Fruit fly (Drosophila melanogaster) S2 (cell line): ENCODE results near the gene CG32459.

Experiments
- CG8478 ChIP-seq: fragments of >200 bp; optimal IDR thresholded peaks from 2 replicates; lab custom pipeline; 2018
- CTCF ChIP-seq, 2 experiments: fragments of >200 bp; optimal IDR thresholded peaks; 2 replicates each; lab custom pipeline; 2018

Gene CG32459

DNA sequence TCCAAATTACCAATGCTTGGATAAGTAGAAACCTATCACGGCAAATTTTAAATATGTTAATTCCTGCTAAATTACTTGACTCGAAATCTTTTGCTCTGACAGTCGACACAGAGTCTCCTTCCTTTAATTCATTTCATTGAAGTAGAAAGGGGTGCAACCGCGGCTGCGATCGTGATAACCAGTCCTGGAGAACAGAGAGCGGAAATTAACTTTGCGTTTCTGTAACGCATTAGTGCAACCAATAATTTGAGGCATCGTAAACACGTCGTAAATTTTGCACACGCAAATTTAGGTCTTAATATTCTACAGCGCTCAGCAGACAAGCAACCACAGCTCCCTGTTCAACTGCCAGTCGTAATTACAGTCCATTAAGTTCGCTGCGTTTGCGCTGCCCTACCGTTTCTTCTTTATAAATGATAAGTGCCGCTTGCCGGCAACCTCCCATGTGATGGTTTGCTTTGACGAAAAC lies at the start of gene CG32459:
CG32459 (minus strand) TSS at position 51 of the 469 bp plus-strand sequence.
- TF ChIP-seq CG8478 (lab: Kevin White, UChicago) = no peak
- no peak for TF ChIP-seq CTCF (optimal IDR thresholded peaks at IDR 0.05; lab: Kevin White, UChicago)

DNA sequence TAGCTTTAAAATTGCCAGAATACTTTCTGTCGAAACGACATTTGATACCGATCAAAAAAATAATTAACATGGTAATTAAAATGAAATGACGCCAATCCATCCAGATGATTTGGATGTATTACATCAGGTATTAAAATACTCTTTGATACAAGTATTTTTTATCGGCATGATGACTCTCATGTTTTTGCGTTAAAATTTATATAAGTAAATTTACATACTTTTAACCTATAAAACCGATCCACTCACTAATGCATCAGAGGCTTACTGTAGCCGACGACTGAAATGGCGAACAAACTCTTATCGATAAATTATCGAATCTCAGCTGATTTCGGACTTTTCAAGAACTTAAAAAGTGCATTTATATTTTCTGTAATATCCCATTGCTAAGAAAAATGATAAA lies 45.8 kb upstream of the CG32459 start, which contains the start of gene BoYb:
BoYb (plus strand) TSS at position 301 of the 400 bp plus-strand sequence.
- TF ChIP-seq CTCF (optimal IDR thresholded peaks at IDR 0.05; lab: Kevin White, UChicago) (no peak), CG8478 (lab: Kevin White, UChicago) (no peak)

- TF ChIP-seq CTCF (optimal IDR thresholded peaks at IDR 0.05; lab: Kevin White, UChicago) (no peak), CG8478 (lab: Kevin White, UChicago) (no peak)
These were observed 42.6 kb upstream of the CG32459 start, which contains the start of gene CG11131 for dm6 chr3L:22898444-22898843. CG11131 (plus strand) TSS chr3L:22898744.

DNA sequence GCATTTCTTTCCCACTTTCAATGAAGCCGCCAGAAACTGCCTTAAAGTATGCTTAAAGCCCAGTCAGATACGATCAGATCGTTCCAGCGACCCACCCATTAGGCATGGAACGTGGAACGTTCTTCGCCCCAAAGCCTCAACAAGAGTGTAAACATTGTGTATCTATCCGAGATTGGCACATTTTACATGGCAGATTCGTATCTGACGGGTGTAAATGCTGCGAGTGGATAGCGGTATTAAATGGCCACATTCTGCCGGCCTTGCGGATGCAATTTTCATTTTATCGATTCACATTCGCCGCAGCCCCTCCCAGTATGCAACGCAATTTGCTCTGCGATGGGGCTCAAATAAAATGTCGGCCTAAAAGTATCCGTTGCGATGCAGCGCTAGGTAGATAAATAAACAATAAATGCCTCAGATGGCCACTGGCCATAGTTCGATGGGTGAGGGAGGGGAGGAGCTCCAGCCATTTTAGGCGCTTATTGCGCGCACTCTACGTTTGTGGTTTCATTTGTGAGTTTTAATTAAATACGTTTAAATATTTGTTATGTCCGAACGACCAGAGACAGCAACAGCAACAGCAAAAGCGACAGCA lies 38.9 kb upstream of the CG32459 start:
- TF ChIP-seq CTCF (optimal IDR thresholded peaks at IDR 0.05; lab: Kevin White, UChicago) (peak; percentile 0 to 31), CG8478 (lab: Kevin White, UChicago) (no peak)

DNA sequence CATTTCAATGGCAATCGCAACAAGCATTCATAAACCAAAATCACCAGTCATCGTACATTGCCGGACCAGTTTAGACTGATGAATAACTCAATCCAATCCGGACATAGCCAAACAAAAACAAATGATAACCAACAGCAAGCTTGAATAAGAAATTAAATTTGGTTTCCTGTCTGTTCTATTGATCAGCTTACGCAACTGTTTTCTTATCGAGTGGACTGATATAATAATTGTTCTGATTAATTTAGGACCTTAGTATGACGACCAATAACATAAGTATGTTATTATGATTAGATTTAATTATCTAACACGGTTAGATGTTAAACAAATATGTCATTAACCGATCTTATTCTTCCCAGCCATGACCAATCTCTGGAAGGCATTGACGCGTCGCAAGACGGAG lies 35.1 kb upstream of the CG32459 start:
- no peak for TF ChIP-seq CG8478 (lab: Kevin White, UChicago)
- TF ChIP-seq CTCF (optimal IDR thresholded peaks at IDR 0.05; lab: Kevin White, UChicago) = no peak

DNA sequence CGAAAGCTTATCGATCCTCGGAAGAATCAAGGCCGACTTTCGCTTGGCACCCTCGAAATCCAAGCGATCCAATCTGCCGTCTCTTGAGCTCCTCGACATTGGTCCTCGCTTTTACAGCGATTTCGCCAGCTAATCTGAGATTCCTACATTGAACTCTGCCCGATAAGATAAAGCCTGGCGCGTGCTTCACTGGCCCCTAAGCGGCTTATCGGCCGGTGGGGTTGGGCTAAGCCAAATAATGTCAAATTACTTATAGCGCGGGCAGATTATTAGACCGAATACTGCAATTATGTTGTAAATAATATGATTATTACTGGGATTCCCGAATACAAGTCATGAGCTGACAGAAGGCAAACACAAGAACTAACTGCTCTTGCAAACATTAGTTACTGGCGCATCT lies 34.2 kb upstream of the CG32459 start:
- no peak for TF ChIP-seq CG8478 (lab: Kevin White, UChicago)
- TF ChIP-seq CTCF (optimal IDR thresholded peaks at IDR 0.05; lab: Kevin White, UChicago) = no peak

DNA sequence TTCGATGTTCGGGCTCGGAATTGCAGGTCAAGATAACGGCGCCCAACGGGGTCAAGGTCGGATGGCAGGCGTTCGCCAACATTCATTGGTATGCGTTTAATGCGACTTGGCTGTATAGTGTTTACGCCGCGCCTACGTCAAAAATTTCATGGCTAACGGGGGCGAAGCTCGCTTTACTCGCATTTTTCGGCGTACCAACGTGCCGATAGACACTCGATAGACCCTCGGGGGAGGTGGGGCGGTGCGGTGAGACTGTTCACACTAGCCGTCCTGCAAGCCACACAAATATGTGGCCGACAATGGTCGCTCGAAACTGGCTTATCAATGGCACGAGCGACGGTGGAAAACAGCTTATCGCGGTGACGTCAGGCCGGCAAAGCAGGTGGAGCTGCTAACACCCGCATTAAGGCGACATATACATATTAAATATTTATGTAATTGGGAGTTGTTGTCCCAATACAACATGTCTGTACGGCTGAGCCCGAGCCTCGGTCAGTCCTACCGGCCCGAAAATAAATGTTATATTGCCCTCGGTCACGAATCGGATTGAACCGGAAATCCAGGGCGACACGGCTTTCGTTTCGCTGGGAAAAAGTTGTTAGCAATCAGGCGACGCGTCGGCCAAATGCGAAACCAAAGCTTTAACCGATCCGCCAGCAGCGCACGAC lies 32.9 kb upstream of the CG32459 start:
- TF ChIP-seq CG8478 (lab: Kevin White, UChicago) (no peak), CTCF (optimal IDR thresholded peaks at IDR 0.05; lab: Kevin White, UChicago) (no peak)

- TF ChIP-seq CTCF (optimal IDR thresholded peaks at IDR 0.05; lab: Kevin White, UChicago) (no peak), CG8478 (lab: Kevin White, UChicago) (no peak)
These were observed 31.8 kb upstream of the CG32459 start for dm6 chr3L:22887677-22888076.

DNA sequence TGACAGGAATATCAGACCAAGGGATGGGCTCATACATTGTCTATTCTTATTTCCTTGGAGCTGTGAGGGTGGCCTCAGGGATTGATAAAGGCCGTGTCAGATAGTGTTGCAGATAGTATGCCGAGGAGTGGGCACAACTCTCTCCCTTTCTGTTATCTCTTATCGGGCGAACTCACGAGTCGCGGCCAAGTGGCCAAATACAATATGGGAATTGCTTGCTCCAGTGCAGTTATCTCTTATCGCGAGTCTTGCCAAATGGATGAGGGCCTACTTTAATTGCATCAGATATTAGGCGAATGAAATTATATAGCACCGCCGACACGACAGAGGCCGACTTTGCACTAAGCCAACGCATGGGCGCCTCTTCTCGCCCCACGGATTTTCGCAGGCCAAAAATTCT lies 31.1 kb upstream of the CG32459 start:
- no peak for TF ChIP-seq CG8478 (lab: Kevin White, UChicago)
- TF ChIP-seq CTCF (optimal IDR thresholded peaks at IDR 0.05; lab: Kevin White, UChicago) = no peak

dm6 chr3L:22885843-22886242 lies 30.0 kb upstream of the CG32459 start:
- TF ChIP-seq CTCF (optimal IDR thresholded peaks at IDR 0.05; lab: Kevin White, UChicago) = no peak

- no peak for TF ChIP-seq CG8478 (lab: Kevin White, UChicago)
- no peak for TF ChIP-seq CTCF (optimal IDR thresholded peaks at IDR 0.05; lab: Kevin White, UChicago)
These were observed 28.6 kb upstream of the CG32459 start for dm6 chr3L:22884481-22884880.

DNA sequence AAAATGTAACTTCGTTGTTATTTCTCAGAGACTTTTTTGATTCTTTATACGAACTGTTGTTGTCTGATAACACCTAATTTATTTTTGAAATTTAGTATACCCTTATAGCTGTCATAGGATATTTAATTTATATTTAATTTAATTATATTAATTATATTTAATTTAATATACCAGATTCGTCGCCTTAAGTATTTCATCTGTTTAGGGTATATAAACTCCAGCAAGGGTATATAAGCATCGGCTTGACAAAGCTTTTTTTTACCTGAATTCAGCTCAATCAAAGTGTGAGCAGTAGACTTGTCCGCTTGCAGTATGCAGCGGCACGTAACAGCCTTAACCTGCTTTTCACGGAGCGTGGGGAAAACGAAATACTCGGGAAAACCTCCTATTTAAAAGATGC lies 27.8 kb upstream of the CG32459 start:
- TF ChIP-seq CG8478 (lab: Kevin White, UChicago) = no peak
- no peak for TF ChIP-seq CTCF (optimal IDR thresholded peaks at IDR 0.05; lab: Kevin White, UChicago)

DNA sequence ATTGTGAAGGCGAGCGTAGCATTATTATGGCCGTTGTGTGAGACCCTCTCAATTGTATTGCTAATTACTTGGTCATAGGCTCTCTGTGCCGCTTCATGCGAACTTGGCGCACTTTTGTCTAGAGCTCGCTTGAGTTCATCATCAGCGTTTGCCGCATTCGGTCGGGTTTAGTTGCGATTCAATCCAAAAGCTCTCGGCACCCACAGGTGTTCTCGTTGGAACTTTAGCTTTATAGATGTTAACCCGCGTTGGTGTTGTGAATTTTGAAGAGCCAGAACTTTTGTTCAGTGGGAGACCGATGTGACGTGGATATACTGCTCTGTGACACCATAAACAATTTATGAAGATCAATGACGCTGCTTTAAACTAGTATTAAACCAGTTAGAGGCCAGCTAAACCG lies 25.1 kb upstream of the CG32459 start, which contains the start of gene slif:
slif (plus strand) TSS at position 132 of the 400 bp plus-strand sequence.
- no peak for TF ChIP-seq CG8478 (lab: Kevin White, UChicago)
- no peak for TF ChIP-seq CTCF (optimal IDR thresholded peaks at IDR 0.05; lab: Kevin White, UChicago)

- TF ChIP-seq CTCF (optimal IDR thresholded peaks at IDR 0.05; lab: Kevin White, UChicago) (no peak), CG8478 (lab: Kevin White, UChicago) (no peak)
These were observed 23.5 kb upstream of the CG32459 start for dm6 chr3L:22879344-22879723.

DNA sequence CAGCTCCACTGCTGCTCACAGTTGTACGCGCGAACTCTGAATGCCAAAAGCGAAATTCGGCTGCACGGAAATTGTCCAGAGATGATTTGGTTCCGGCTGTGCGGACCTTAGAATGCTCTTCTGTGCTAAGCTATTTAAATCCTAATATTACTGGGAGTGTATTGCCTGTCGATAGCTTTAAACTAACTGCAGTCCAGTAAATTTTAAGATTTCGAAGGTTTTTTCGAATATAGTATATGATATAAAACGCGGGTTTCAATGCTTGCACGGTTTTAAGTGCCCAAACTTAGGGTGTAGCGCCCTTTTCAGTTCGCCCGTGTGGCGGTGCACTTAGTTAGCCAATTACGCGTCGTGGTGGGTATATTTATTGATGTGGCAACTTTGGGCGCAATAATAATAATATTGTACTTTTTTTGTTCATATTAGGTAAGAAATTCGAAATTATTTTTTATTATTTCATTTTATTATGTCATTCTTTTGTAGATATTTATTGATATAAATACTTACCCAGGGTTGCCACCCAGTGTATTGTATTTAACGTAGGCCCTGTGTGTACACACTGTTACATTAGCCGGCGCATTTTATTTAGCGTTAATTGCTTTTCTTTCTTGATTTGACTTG lies 23.0 kb upstream of the CG32459 start, which contains the start of the genes Chro and Ssl1:
Chro (minus strand) TSS at position 262 of the 621 bp plus-strand sequence.
Ssl1 (plus strand) TSS at position 367 of the 621 bp plus-strand sequence.
- no peak for TF ChIP-seq CTCF (optimal IDR thresholded peaks at IDR 0.05; lab: Kevin White, UChicago)
- TF ChIP-seq CG8478 (lab: Kevin White, UChicago) = no peak
